Worm (Caenorhabditis elegans): ENCODE data around the gene H14A12.3.

- TF ChIP-seq mec-3 (tag; optimal IDR thresholded peaks at IDR 0.05; ENCODE audit: borderline replicate concordance) (no peak), odd-2 (tag; optimal IDR thresholded peaks at IDR 0.05) (no peak), sox-4 (tag; optimal IDR thresholded peaks at IDR 0.05) (no peak), ama-1 (optimal IDR thresholded peaks at IDR 0.05) (no peak), sdc-2 (tag; optimal IDR thresholded peaks at IDR 0.05) (no peak), ceh-19 (GFP tag; optimal IDR thresholded peaks at IDR 0.05) (no peak), pros-1 (tag; optimal IDR thresholded peaks at IDR 0.05) (no peak), ceh-45 (GFP tag; IDR thresholded peaks at IDR 0.05) (no peak), ceh-31 (tag; optimal IDR thresholded peaks at IDR 0.05) (no peak), nfya-1 (tag; optimal IDR thresholded peaks at IDR 0.05) (no peak), fax-1 (tag; optimal IDR thresholded peaks at IDR 0.05) (no peak), hlh-30 (tag; optimal IDR thresholded peaks at IDR 0.05; ENCODE audit: insufficient read depth) (no peak)
Measured at ce11 chrIII:7506983-7507382, 43.4 kb downstream of the H14A12.3 start.

Data from whole organism, late embryonic.